Worm (Caenorhabditis elegans): Measurements from ENCODE around the gene F56C4.2.
"Not testable (repeated sequence)": the region's sequence is repeated elsewhere in the genome, so short reads cannot be mapped to it uniquely, and the experiment has no call there.

- not testable (repeated sequence) for TF ChIP-seq nhr-129 (tag; optimal IDR thresholded peaks at IDR 0.05); lin-39 (tag; optimal IDR thresholded peaks at IDR 0.05); nhr-237 (tag; optimal IDR thresholded peaks at IDR 0.05); sma-3 (GFP tag; optimal IDR thresholded peaks at IDR 0.05); ztf-11 (tag; optimal IDR thresholded peaks at IDR 0.05); elt-3 (tag; optimal IDR thresholded peaks at IDR 0.05)
Measured at ce11 chrIV:10687307-10687706, 48.2 kb downstream of the F56C4.2 start, which contains the start of gene R102.2.
